Worm (Caenorhabditis elegans) whole organism, L1 larva: ENCODE measurements around the gene C34C12.1.

Experiments used
- C16A3.4 ChIP-seq: fragments of 150-350 bp; optimal IDR thresholded peaks from 2 replicates; lab custom pipeline; 2014; ENCODE audit warnings: missing biosample characterization, missing genetic modification characterization
- F16B12.6 ChIP-seq: fragments of 150-350 bp; optimal IDR thresholded peaks from 2 replicates; lab custom pipeline; 2014; ENCODE audit warnings: missing biosample characterization, missing genetic modification characterization
- ama-1 ChIP-seq: fragments of 150-350 bp; optimal IDR thresholded peaks from 2 replicates; lab custom pipeline; 2014
- blmp-1 ChIP-seq: fragments of 150-350 bp; optimal IDR thresholded peaks from 2 replicates; lab custom pipeline; 2014; ENCODE audit warnings: missing biosample characterization, missing genetic modification characterization
- ceh-8 ChIP-seq: fragments of 200-800 bp; sonication (Bioruptor generic); optimal IDR thresholded peaks from 2 replicates; lab custom pipeline; 2018; ENCODE audit warnings: mild to moderate bottlenecking, missing genetic modification characterization, moderate library complexity, missing compliant biosample characterization
- ceh-82 ChIP-seq, 3 experiments: fragments of 150-350 bp in 1 of 3; sonication (generic microtip) in 2 of 3; optimal IDR thresholded peaks; 2 replicates each; lab custom pipeline; 2014 to 2017; ENCODE audit warnings: missing biosample characterization in 3 of 3, missing genetic modification characterization in 3 of 3
- dpl-1 ChIP-seq, 3 experiments: fragments of 150-350 bp in 2 of 3; sonication (generic microtip) in 1 of 3; optimal IDR thresholded peaks; 2 replicates each; lab custom pipeline; 2014 to 2017; ENCODE audit warnings: missing biosample characterization in 3 of 3, missing genetic modification characterization in 3 of 3, missing genetic modification reagents in 3 of 3
- dsc-1 ChIP-seq: sonication (generic microtip); optimal IDR thresholded peaks from 2 replicates; lab custom pipeline; 2016; ENCODE audit warnings: mild to moderate bottlenecking, missing genetic modification characterization, missing compliant biosample characterization
- egl-13 ChIP-seq: sonication (generic microtip); optimal IDR thresholded peaks from 2 replicates; lab custom pipeline; 2016; ENCODE audit warnings: missing genotype, missing genetic modification reagents, missing genetic modification characterization, missing compliant biosample characterization
- elt-2 ChIP-seq: sonication (generic microtip); optimal IDR thresholded peaks from 2 replicates; lab custom pipeline; 2016; ENCODE audit warnings: missing genetic modification characterization, mild to moderate bottlenecking, inconsistent platforms, missing compliant biosample characterization, missing genetic modification reagents
- elt-3 ChIP-seq, 6 experiments: fragments of 150-350 bp in 1 of 6; sonication (generic microtip); optimal IDR thresholded peaks; 2 replicates each; lab custom pipeline; 2017 to 2018; ENCODE audit warnings: missing biosample characterization in 6 of 6, missing genetic modification characterization in 6 of 6, inconsistent platforms in 1 of 6
- fkh-8 ChIP-seq: sonication (generic microtip); optimal IDR thresholded peaks from 2 replicates; lab custom pipeline; 2016; ENCODE audit warnings: mild to moderate bottlenecking, missing genetic modification characterization, missing compliant biosample characterization
- hlh-4 ChIP-seq: sonication (generic microtip); optimal IDR thresholded peaks from 2 replicates; lab custom pipeline; 2016; ENCODE audit warnings: mild to moderate bottlenecking, missing genetic modification characterization, missing compliant biosample characterization
- hpl-2 ChIP-seq: fragments of 150-350 bp; optimal IDR thresholded peaks from 2 replicates; lab custom pipeline; 2014; ENCODE audit warnings: missing biosample characterization, missing genetic modification reagents, missing genetic modification characterization
- lin-14 ChIP-seq: fragments of 200-800 bp; sonication (Bioruptor generic); optimal IDR thresholded peaks from 2 replicates; lab custom pipeline; 2018; ENCODE audit warnings: mild to moderate bottlenecking, missing genetic modification characterization, moderate library complexity, missing compliant biosample characterization
- lin-15B ChIP-seq: fragments of 150-350 bp; sonication (generic microtip); optimal IDR thresholded peaks from 3 replicates; lab custom pipeline; 2014; ENCODE audit warnings: missing biosample characterization, missing genetic modification characterization
- lin-35 ChIP-seq, 2 experiments: fragments of 150-350 bp; optimal IDR thresholded peaks; 2 replicates each; lab custom pipeline; 2014; ENCODE audit warnings: missing biosample characterization in 2 of 2, missing genetic modification characterization in 2 of 2, missing genetic modification reagents in 2 of 2
- lin-39 ChIP-seq: fragments of 150-350 bp; optimal IDR thresholded peaks from 2 replicates; lab custom pipeline; 2014; ENCODE audit warnings: missing biosample characterization, missing genetic modification reagents, missing genetic modification characterization
- lir-3 ChIP-seq: sonication (generic microtip); optimal IDR thresholded peaks from 2 replicates; lab custom pipeline; 2016; ENCODE audit warnings: mild to moderate bottlenecking, missing genetic modification characterization, moderate library complexity, missing compliant biosample characterization; ENCODE audit not compliant: poor library complexity
- lsy-2 ChIP-seq, 2 experiments: fragments of 150-350 bp; optimal IDR thresholded peaks; 2 replicates each; lab custom pipeline; 2014; ENCODE audit warnings: missing biosample characterization in 2 of 2, missing genetic modification characterization in 2 of 2
- mdl-1 ChIP-seq, 2 experiments: fragments of 150-350 bp; optimal IDR thresholded peaks; 2 replicates each; lab custom pipeline; 2014 to 2017; ENCODE audit warnings: missing biosample characterization in 2 of 2, missing genetic modification characterization in 2 of 2, inconsistent platforms in 1 of 2
- nhr-12 ChIP-seq: sonication (generic microtip); optimal IDR thresholded peaks from 2 replicates; lab custom pipeline; 2017; ENCODE audit warnings: missing biosample characterization, missing genetic modification characterization
- nhr-20 ChIP-seq: sonication (generic microtip); optimal IDR thresholded peaks from 2 replicates; lab custom pipeline; 2016; ENCODE audit warnings: mild to moderate bottlenecking, missing genetic modification characterization, missing compliant biosample characterization
- nhr-28 ChIP-seq: fragments of 150-350 bp; optimal IDR thresholded peaks from 2 replicates; lab custom pipeline; 2014; ENCODE audit warnings: missing biosample characterization, missing genetic modification characterization
- nhr-47 ChIP-seq: sonication (generic microtip); optimal IDR thresholded peaks from 2 replicates; lab custom pipeline; 2016; ENCODE audit warnings: mild to moderate bottlenecking, missing genetic modification characterization, moderate library complexity, missing compliant biosample characterization
- nhr-71 ChIP-seq: sonication (generic microtip); optimal IDR thresholded peaks from 2 replicates; lab custom pipeline; 2016; ENCODE audit warnings: mild to moderate bottlenecking, missing genetic modification characterization, moderate library complexity, missing compliant biosample characterization
- nhr-85 ChIP-seq: sonication (generic microtip); peaks from one replicate; lab custom pipeline; 2016; ENCODE audit warnings: missing genetic modification characterization, inconsistent platforms, missing compliant biosample characterization
- pag-3 ChIP-seq: sonication (generic microtip); optimal IDR thresholded peaks from 2 replicates; lab custom pipeline; 2017; ENCODE audit warnings: missing genetic modification characterization, mild to moderate bottlenecking, missing compliant biosample characterization, antibody characterized with exemption, borderline replicate concordance; ENCODE audit not compliant: insufficient read depth
- pax-3 ChIP-seq: fragments of 200-800 bp; sonication (Bioruptor generic); optimal IDR thresholded peaks from 2 replicates; lab custom pipeline; 2018; ENCODE audit warnings: mild to moderate bottlenecking, missing genetic modification characterization, moderate library complexity, missing compliant biosample characterization
- snu-23 ChIP-seq: sonication (generic microtip); optimal IDR thresholded peaks from 2 replicates; lab custom pipeline; 2016; ENCODE audit warnings: missing genetic modification characterization, missing compliant biosample characterization
- sox-4 ChIP-seq: sonication (generic microtip); optimal IDR thresholded peaks from 2 replicates; lab custom pipeline; 2016; ENCODE audit warnings: missing genetic modification characterization, missing compliant biosample characterization
- sptf-1 ChIP-seq: fragments of 150-350 bp; optimal IDR thresholded peaks from 2 replicates; lab custom pipeline; 2014; ENCODE audit warnings: missing biosample characterization, missing genetic modification characterization
- sup-37 ChIP-seq: fragments of 200-800 bp; sonication (Bioruptor generic); optimal IDR thresholded peaks from 2 replicates; lab custom pipeline; 2018; ENCODE audit warnings: mild to moderate bottlenecking, missing genetic modification characterization, missing compliant biosample characterization
- swsn-7 ChIP-seq: sonication (generic microtip); optimal IDR thresholded peaks from 2 replicates; lab custom pipeline; 2016; ENCODE audit warnings: missing genetic modification characterization, missing compliant biosample characterization
- tlp-1 ChIP-seq: fragments of 150-350 bp; optimal IDR thresholded peaks from 2 replicates; lab custom pipeline; 2014; ENCODE audit warnings: missing biosample characterization, missing genetic modification characterization
- unc-30 ChIP-seq: sonication (generic microtip); optimal IDR thresholded peaks from 2 replicates; lab custom pipeline; 2017; ENCODE audit warnings: missing biosample characterization, missing genetic modification characterization
- vab-15 ChIP-seq: sonication (generic microtip); optimal IDR thresholded peaks from 2 replicates; lab custom pipeline; 2017; ENCODE audit warnings: missing genotype, mild to moderate bottlenecking, missing genetic modification characterization, missing compliant biosample characterization
- xbp-1 ChIP-seq: sonication (generic microtip); optimal IDR thresholded peaks from 2 replicates; lab custom pipeline; 2016; ENCODE audit warnings: missing genetic modification characterization, missing compliant biosample characterization
- zag-1 ChIP-seq: fragments of 150-350 bp; optimal IDR thresholded peaks from 2 replicates; lab custom pipeline; 2014; ENCODE audit warnings: missing biosample characterization, missing genetic modification characterization
- zip-4 ChIP-seq: fragments of 200-800 bp; sonication (Bioruptor generic); optimal IDR thresholded peaks from 2 replicates; lab custom pipeline; 2018; ENCODE audit warnings: mild to moderate bottlenecking, missing genetic modification characterization, moderate library complexity, missing compliant biosample characterization
- ztf-4 ChIP-seq: fragments of 150-350 bp; optimal IDR thresholded peaks from 2 replicates; lab custom pipeline; 2014; ENCODE audit warnings: missing biosample characterization, missing genetic modification characterization

C34C12.1 gene

ce11 chrIII:3435152-3435551 is 19.0 kb upstream of the C34C12.1 start (continued):
- TF ChIP-seq ztf-4 (tag; lab: Kevin White, UChicago) (no peak), ama-1 (lab: Kevin White, UChicago) (no peak), hlh-4 (no peak), lin-39 (tag; lab: Kevin White, UChicago) (no peak), zag-1 (tag; lab: Kevin White, UChicago) (no peak), sptf-1 (tag; lab: Kevin White, UChicago) (no peak), nhr-12 (no peak), F16B12.6 (no peak), sox-4 (tag; lab: Kevin White, UChicago) (no peak), egl-13 (tag; lab: Kevin White, UChicago) (no peak), dsc-1 (tag; lab: Kevin White, UChicago) (no peak), sup-37 (GFP tag; lab: Kevin White, UChicago) (no peak), unc-30 (tag; lab: Kevin White, UChicago) (no peak), hpl-2 (GFP tag; lab: Kevin White, UChicago) (no peak), lin-14 (GFP tag; lab: Kevin White, UChicago) (peak; percentile 53), lir-3 (tag; lab: Kevin White, UChicago) (no peak), nhr-85 (tag; lab: Kevin White, UChicago) (peak; percentile 83), zip-4 (GFP tag; lab: Kevin White, UChicago) (no peak), xbp-1 (no peak), nhr-28 (no peak), snu-23 (GFP tag; lab: Kevin White, UChicago) (no peak), nhr-20 (tag; lab: Kevin White, UChicago) (peak; percentile 34), blmp-1 (tag; lab: Kevin White, UChicago) (peak; percentile 70), elt-2 (tag; lab: Kevin White, UChicago) (peak; percentile 46)

DNA sequence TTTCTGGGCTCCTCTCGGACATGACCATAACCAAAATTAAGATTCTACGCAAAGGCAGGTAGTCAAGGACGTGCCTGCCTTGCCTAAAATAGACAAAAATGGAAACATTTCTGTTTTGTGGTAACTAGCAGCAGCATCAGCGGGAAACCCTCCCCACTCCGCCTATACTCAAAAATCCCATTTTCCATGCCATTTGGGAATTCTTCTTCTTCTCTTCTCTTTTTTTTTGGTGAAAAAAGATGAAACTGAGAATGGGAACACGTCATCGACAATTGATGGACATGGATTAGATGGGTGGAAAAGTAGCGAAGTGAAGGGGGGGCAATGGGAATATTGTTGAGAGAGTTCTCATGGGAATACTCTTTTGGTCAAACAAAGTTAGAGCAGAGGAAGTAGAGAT is 17.0 kb upstream of the C34C12.1 start:
- TF ChIP-seq dpl-1 (GFP tag; optimal IDR thresholded peaks at IDR 0.05; lab: Kevin White, UChicago) (no peak), lin-14 (GFP tag; lab: Kevin White, UChicago) (peak; percentile 89), nhr-85 (tag; lab: Kevin White, UChicago) (peak; percentile 53), blmp-1 (tag; lab: Kevin White, UChicago) (peak; percentile 29), pag-3 (tag; lab: Kevin White, UChicago) (no peak), elt-3 (tag; optimal IDR thresholded peaks at IDR 0.05; lab: Kevin White, UChicago) (no peak), fkh-8 (tag; lab: Kevin White, UChicago) (no peak), nhr-71 (peak; percentile 3), lin-15B (no peak), ceh-82 (tag; optimal IDR thresholded peaks at IDR 0.05; lab: Kevin White, UChicago) (peak in 1 of 3 experiments; percentile 1), nhr-47 (tag; lab: Kevin White, UChicago) (no peak)
- TF ChIP-seq, all 84 proteins: peak for 5

DNA sequence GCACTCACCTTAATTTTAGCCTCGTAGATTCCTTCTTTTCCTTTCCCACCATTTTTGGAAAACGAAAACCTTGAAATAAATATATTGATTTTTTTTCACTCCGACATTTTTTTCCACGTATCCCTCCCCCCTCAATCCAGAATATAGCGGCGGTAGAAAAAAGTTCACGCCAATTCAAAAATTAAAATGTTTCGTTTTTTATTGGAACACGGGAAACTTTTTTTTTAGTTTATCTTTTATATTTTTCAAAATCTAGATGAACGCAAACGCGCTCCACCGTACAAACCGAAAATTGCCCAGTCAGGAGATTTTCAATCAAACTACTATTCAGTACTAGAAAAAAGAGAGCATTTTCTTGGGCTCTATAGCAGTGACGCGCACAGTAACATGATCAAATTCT is 10.0 kb upstream of the C34C12.1 start, which contains the start of gene spe-41:
Gene spe-41, minus strand, starts transcription at position 72 of the 400 bp plus-strand sequence.
- no peak for TF ChIP-seq lsy-2 (tag; optimal IDR thresholded peaks at IDR 0.05; lab: Kevin White, UChicago)
- no peak for TF ChIP-seq ceh-8 (GFP tag; lab: Kevin White, UChicago)
- TF ChIP-seq mdl-1 (tag; optimal IDR thresholded peaks at IDR 0.05; lab: Kevin White, UChicago) = no peak
- no peak for TF ChIP-seq sptf-1 (tag; lab: Kevin White, UChicago)
- no peak for TF ChIP-seq tlp-1 (tag; lab: Kevin White, UChicago)
- no peak for TF ChIP-seq dpl-1 (GFP tag; optimal IDR thresholded peaks at IDR 0.05; lab: Kevin White, UChicago)
- TF ChIP-seq hpl-2 (GFP tag; lab: Kevin White, UChicago) = no peak
- no peak for TF ChIP-seq swsn-7 (tag; lab: Kevin White, UChicago)
- no peak for TF ChIP-seq elt-3 (tag; optimal IDR thresholded peaks at IDR 0.05; lab: Kevin White, UChicago)
- no peak for TF ChIP-seq vab-15 (tag; lab: Kevin White, UChicago)
- no peak for TF ChIP-seq lin-35 (GFP tag; optimal IDR thresholded peaks at IDR 0.05; lab: Kevin White, UChicago)
- no peak for TF ChIP-seq sox-4 (tag; lab: Kevin White, UChicago)
- TF ChIP-seq nhr-28 = no peak
- TF ChIP-seq C16A3.4 (tag; lab: Kevin White, UChicago) = no peak
- TF ChIP-seq unc-30 (tag; lab: Kevin White, UChicago) = no peak
- TF ChIP-seq pag-3 (tag; lab: Kevin White, UChicago) = no peak
- no peak for TF ChIP-seq pax-3 (tag; lab: Kevin White, UChicago)
